Fruit fly (Drosophila melanogaster) whole organism, prepupa: Measurements from ENCODE around the gene Bdbt.

ENCODE experiments used
- CG11902 ChIP-seq: fragments of 200-800 bp; sonication (Bioruptor generic); optimal IDR thresholded peaks from 3 replicates; lab custom pipeline; 2016; ENCODE audit warnings: missing biosample characterization, missing genetic modification characterization
- Hr39 ChIP-seq: fragments of 200-800 bp; sonication (Bioruptor generic); optimal IDR thresholded peaks from 2 replicates; lab custom pipeline; 2016; ENCODE audit warnings: missing biosample characterization, missing genetic modification characterization
- dac ChIP-seq: fragments of 200-800 bp; sonication (Bioruptor generic); optimal IDR thresholded peaks from 2 replicates; lab custom pipeline; 2017; ENCODE audit warnings: missing biosample characterization, mild to moderate bottlenecking, missing genetic modification characterization

DNA sequence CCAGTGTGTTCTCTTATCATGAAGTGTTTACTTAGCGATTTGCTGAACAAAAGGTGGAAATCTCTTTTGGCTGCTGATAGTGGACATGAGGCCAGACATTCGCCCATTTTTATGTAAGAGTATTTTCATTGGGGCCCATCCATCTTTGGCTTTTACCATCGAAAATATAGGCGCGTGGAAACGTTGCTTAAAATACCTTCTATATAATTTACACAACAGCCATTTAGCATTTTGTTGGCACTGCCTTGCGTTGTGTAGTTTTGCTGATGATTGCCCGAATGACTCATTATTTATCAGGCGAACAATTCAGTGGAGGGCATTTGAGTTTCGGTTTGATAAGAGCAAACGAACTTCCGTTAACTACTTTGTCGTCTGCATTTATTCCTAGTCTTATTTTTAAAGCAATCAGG, 43.0 kb upstream of the Bdbt start:
- TF ChIP-seq CG11902 (GFP tag; lab: Kevin White, UChicago): no peak
- no peak for TF ChIP-seq Hr39 (GFP tag; lab: Kevin White, UChicago)
- TF ChIP-seq dac (GFP tag; lab: Kevin White, UChicago): no peak
